Fruit fly (Drosophila melanogaster) whole organism: ENCODE data around the gene CG6415.

Experiments
- CG8478 ChIP-seq: fragments of >200 bp; optimal IDR thresholded peaks from 2 replicates; lab custom pipeline; 2018; ENCODE audit warnings: inconsistent platforms
- Dll ChIP-seq: fragments of >200 bp; optimal IDR thresholded peaks from 2 replicates; lab custom pipeline; 2017
- pan ChIP-seq: fragments of >200 bp; optimal IDR thresholded peaks from 2 replicates; lab custom pipeline; 2017
- psq ChIP-seq: fragments of >200 bp; optimal IDR thresholded peaks from 2 replicates; lab custom pipeline; 2017
- usp ChIP-seq: fragments of >200 bp; optimal IDR thresholded peaks from 2 replicates; lab custom pipeline; 2017; ENCODE audit warnings: missing biosample characterization, missing genetic modification characterization, mixed read lengths

- no peak for TF ChIP-seq pan (lab: Kevin White, UChicago)
- TF ChIP-seq CG8478 = no peak
- no peak for TF ChIP-seq usp (GFP tag; lab: Kevin White, UChicago)
- TF ChIP-seq Dll (lab: Kevin White, UChicago) = no peak
- no peak for TF ChIP-seq psq (lab: Kevin White, UChicago)
Observed at dm6 chr2L:10723903-10724302, 20.5 kb downstream of the CG6415 start, which contains the start of gene CG6431.
